Worm (Caenorhabditis elegans) whole organism, late embryonic: Measurements from ENCODE around the gene nuo-4.

Source experiments
- T23F11.4 ChIP-seq: fragments of 200-800 bp; sonication (Bioruptor generic); optimal IDR thresholded peaks from 2 replicates; lab custom pipeline; 2018; ENCODE audit warnings: mild to moderate bottlenecking, missing genetic modification characterization, missing compliant biosample characterization
- ceh-18 ChIP-seq: sonication (generic microtip); optimal IDR thresholded peaks from 2 replicates; lab custom pipeline; 2016; ENCODE audit warnings: missing genetic modification characterization, missing compliant biosample characterization
- elt-2 ChIP-seq: sonication (generic microtip); optimal IDR thresholded peaks from 2 replicates; lab custom pipeline; 2016; ENCODE audit warnings: missing genetic modification reagents, missing genetic modification characterization, missing compliant biosample characterization
- hlh-30 ChIP-seq: sonication (generic microtip); optimal IDR thresholded peaks from 2 replicates; lab custom pipeline; 2017; ENCODE audit warnings: antibody characterized with exemption, missing genetic modification characterization, missing compliant biosample characterization; ENCODE audit not compliant: insufficient read depth
- nhr-11 ChIP-seq: fragments of 150-350 bp; optimal IDR thresholded peaks from 2 replicates; lab custom pipeline; 2014; ENCODE audit warnings: missing biosample characterization, missing genetic modification characterization
- pha-4 ChIP-seq: fragments of 150-350 bp; optimal IDR thresholded peaks from 2 replicates; lab custom pipeline; 2018; ENCODE audit warnings: missing biosample characterization, missing genetic modification reagents, missing genetic modification characterization
- sdc-2 ChIP-seq: sonication (generic microtip); optimal IDR thresholded peaks from 2 replicates; lab custom pipeline; 2016; ENCODE audit warnings: missing genotype, missing genetic modification characterization, missing compliant biosample characterization
- unc-42 ChIP-seq: sonication (generic microtip); optimal IDR thresholded peaks from 2 replicates; lab custom pipeline; 2016; ENCODE audit warnings: missing genotype, missing genetic modification characterization, missing compliant biosample characterization
- unc-86 ChIP-seq: sonication (generic microtip); optimal IDR thresholded peaks from 2 replicates; lab custom pipeline; 2016; ENCODE audit warnings: missing genetic modification characterization, missing compliant biosample characterization

DNA sequence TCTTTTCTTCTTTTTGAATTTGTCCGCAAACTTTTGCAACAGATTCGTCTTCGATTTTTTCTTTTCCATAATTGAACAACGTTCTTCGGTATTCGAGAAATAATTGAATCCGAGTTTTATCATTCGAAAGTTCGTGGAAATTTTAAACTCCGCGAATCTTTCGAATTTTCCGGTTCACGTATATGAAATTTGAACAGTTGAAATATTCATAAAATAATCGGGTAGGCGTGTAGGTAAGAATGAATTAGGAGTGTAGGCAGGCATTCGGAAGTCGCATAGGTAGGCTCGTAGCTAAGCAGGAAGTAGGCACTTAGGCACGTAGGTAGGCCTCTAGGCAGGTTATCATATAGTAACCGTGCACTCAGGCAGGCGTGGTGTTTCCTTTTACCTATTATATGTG lies 20.4 kb downstream of the nuo-4 start, which contains the start of gene B0280.11:
- TF ChIP-seq T23F11.4 (GFP tag; lab: Kevin White, UChicago) (no peak), unc-42 (tag; lab: Kevin White, UChicago) (no peak), pha-4 (no peak), ceh-18 (tag; lab: Kevin White, UChicago) (no peak), elt-2 (tag; lab: Kevin White, UChicago) (no peak), hlh-30 (tag; lab: Kevin White, UChicago) (no peak), sdc-2 (tag; lab: Kevin White, UChicago) (no peak), nhr-11 (tag; lab: Kevin White, UChicago) (no peak), unc-86 (tag; lab: Kevin White, UChicago) (no peak)
